Fruit fly (Drosophila melanogaster): ENCODE data around the gene CG1492.

Gene CG1492

DNA sequence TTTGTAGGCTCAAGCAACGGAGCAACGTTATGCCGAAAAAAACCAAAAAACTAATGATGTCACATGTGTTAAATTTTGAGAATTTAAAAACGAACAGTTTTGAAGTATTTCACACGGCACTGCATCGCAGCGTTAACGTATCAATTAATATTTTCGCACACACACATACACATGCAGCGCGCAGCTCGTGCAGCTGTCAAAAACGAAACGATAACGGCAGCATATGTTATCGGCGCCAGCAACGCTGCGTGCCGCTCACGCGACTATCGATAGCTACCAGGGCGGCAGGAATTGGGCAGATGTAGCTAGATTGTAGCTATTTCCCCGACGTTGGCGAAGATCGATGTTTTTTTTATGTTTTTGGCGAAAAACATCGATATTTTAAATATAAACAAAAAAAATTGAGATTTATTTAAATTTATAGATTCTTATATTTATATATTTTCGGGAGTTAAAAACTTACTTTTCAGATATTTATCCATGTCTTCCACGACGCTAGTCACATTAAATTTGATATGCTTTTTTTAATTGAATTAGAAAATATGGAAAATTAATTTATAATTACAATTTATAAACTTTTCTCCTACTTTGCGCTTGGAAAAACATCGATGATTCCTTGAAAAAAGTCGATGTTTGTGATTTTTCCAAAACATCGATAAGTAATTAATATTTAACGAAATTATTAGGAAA, 17.0 kb upstream of the CG1492 start, which contains the start of gene Usp7 (continued):
- no peak for TF ChIP-seq CG15479 (GFP tag; optimal IDR thresholded peaks at IDR 0.05)
- TF ChIP-seq YL-1 (GFP tag; optimal IDR thresholded peaks at IDR 0.05), result peak; percentile 73
- TF ChIP-seq tap (tag; optimal IDR thresholded peaks at IDR 0.05), result no peak
- peak; percentile 14 for TF ChIP-seq HmgZ (tag; optimal IDR thresholded peaks at IDR 0.05)
- peak; percentile 96 for TF ChIP-seq CG42726 (GFP tag; IDR thresholded peaks at IDR 0.05; ENCODE audit: partially characterized antibody)
- TF ChIP-seq CG2129 (GFP tag; IDR thresholded peaks at IDR 0.05; ENCODE audit: partially characterized antibody), result peak; percentile 83
- peak; percentile 49 for TF ChIP-seq MTF-1 (GFP tag; optimal IDR thresholded peaks at IDR 0.05; ENCODE audit: borderline replicate concordance)
- TF ChIP-seq CG8281 (tag; optimal IDR thresholded peaks at IDR 0.05), result no peak
- TF ChIP-seq CG10267 (tag; optimal IDR thresholded peaks at IDR 0.05), result peak; percentile 50
- TF ChIP-seq Atf-2 (GFP tag; optimal IDR thresholded peaks at IDR 0.05), result no peak
- peak; percentile 58 for TF ChIP-seq Abd-B (GFP tag; optimal IDR thresholded peaks at IDR 0.05)
- peak; percentile 30 for TF ChIP-seq CG9437 (GFP tag; optimal IDR thresholded peaks at IDR 0.05)
- TF ChIP-seq bowl (GFP tag; IDR thresholded peaks at IDR 0.05), result no peak
- peak; percentile 71 for TF ChIP-seq pfk (GFP tag; optimal IDR thresholded peaks at IDR 0.05)
- no peak for TF ChIP-seq CG8388 (GFP tag; optimal IDR thresholded peaks at IDR 0.05)
- no peak for TF ChIP-seq nau (GFP tag; optimal IDR thresholded peaks at IDR 0.05)
- TF ChIP-seq HmgD (GFP tag; optimal IDR thresholded peaks at IDR 0.05), result no peak
- no peak for TF ChIP-seq CG10209 (GFP tag; optimal IDR thresholded peaks at IDR 0.05)
- no peak for TF ChIP-seq CG16779 (GFP tag; IDR thresholded peaks at IDR 0.05)
- TF ChIP-seq CG4617 (GFP tag; optimal IDR thresholded peaks at IDR 0.05; ENCODE audit: borderline replicate concordance), result peak; percentile 26
- peak; percentile 13 for TF ChIP-seq sug (tag; optimal IDR thresholded peaks at IDR 0.05)
- TF ChIP-seq nerfin-1 (tag; optimal IDR thresholded peaks at IDR 0.05), result peak; percentile 42
- TF ChIP-seq Dbx (GFP tag; IDR thresholded peaks at IDR 0.05), result peak; percentile 58; the same call in 1 of the 3 replicates
- TF ChIP-seq CG11723 (GFP tag; optimal IDR thresholded peaks at IDR 0.05), result peak; percentile 15
- TF ChIP-seq hbn (GFP tag; IDR thresholded peaks at IDR 0.05; ENCODE audit: partially characterized antibody), result peak; percentile 91
- no peak for TF ChIP-seq Atf6 (GFP tag; IDR thresholded peaks at IDR 0.05)
- TF ChIP-seq Oli (tag; optimal IDR thresholded peaks at IDR 0.05), result no peak
- TF ChIP-seq chinmo (GFP tag; IDR thresholded peaks at IDR 0.05; ENCODE audit: partially characterized antibody), result peak; percentile 97
- peak; percentile 52 for TF ChIP-seq phol (tag; optimal IDR thresholded peaks at IDR 0.05)
- peak; percentile 35 for TF ChIP-seq Xbp1 (GFP tag; optimal IDR thresholded peaks at IDR 0.05)
- TF ChIP-seq CG1024 (GFP tag; IDR thresholded peaks at IDR 0.05), result 0 out of 2 replicates have a peak, but pooled peaks have one; percentile 13
- TF ChIP-seq CG33557 (GFP tag; optimal IDR thresholded peaks at IDR 0.05), result no peak
- TF ChIP-seq ssp (GFP tag; IDR thresholded peaks at IDR 0.05), result peak; percentile 94
- peak; percentile 56 for TF ChIP-seq CG14710 (tag; optimal IDR thresholded peaks at IDR 0.05)
- TF ChIP-seq CG10431 (GFP tag; optimal IDR thresholded peaks at IDR 0.05), result no peak
- peak; percentile 48 for TF ChIP-seq CoRest (tag; optimal IDR thresholded peaks at IDR 0.05)
- TF ChIP-seq Rx (GFP tag; IDR thresholded peaks at IDR 0.05), result peak; percentile 15; the same call in 1 of the 2 replicates
- TF ChIP-seq Nf-YC (tag; optimal IDR thresholded peaks at IDR 0.05), result peak; percentile 25
- TF ChIP-seq CG17328 (GFP tag; IDR thresholded peaks at IDR 0.05), result no peak
- TF ChIP-seq CG17186 (GFP tag; optimal IDR thresholded peaks at IDR 0.05), result peak; percentile 42
- TF ChIP-seq Sry-δ (GFP tag; optimal IDR thresholded peaks at IDR 0.05), result peak; percentile 80
- TF ChIP-seq CG9215 (GFP tag; IDR thresholded peaks at IDR 0.05), result no peak
- TF ChIP-seq CG4424 (GFP tag; optimal IDR thresholded peaks at IDR 0.05), result peak; percentile 0
- TF ChIP-seq sr (GFP tag; IDR thresholded peaks at IDR 0.05), result no peak
- TF ChIP-seq CG8089 (GFP tag; optimal IDR thresholded peaks at IDR 0.05), result no peak
- TF ChIP-seq maf-S (GFP tag; optimal IDR thresholded peaks at IDR 0.05), result peak; percentile 2
- TF ChIP-seq CG2712 (tag; optimal IDR thresholded peaks at IDR 0.05), result peak; percentile 48
- TF ChIP-seq HLH4C (GFP tag; IDR thresholded peaks at IDR 0.05; ENCODE audit: partially characterized antibody), result peak; percentile 94

Measured in whole organism, embryonic.